Worm (Caenorhabditis elegans): ENCODE measurements around the gene nhr-109.

Gene nhr-109

DNA sequence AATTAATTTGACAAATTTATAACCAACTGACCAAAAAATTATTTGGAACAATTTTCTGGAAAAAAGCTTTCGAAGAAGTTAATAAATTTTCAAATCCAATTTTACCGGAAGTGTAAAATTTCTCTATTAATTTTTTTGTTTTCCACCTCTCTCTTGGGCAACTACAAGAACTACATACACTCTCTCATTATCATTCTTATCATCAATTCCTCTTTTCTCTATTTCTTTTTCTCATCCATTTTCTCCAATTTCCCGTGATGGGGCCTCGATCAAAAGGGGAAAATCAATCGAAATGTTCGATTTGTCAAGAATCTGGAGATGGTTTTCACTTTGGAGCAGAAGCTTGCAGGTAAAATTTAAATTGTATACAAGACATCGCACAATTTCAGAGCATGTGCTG is at the start of gene nhr-109:
nhr-109 (plus strand) TSS at position 222 of the 400 bp plus-strand sequence.
- no peak for TF ChIP-seq unc-62 (GFP tag; optimal IDR thresholded peaks at IDR 0.05)

DNA sequence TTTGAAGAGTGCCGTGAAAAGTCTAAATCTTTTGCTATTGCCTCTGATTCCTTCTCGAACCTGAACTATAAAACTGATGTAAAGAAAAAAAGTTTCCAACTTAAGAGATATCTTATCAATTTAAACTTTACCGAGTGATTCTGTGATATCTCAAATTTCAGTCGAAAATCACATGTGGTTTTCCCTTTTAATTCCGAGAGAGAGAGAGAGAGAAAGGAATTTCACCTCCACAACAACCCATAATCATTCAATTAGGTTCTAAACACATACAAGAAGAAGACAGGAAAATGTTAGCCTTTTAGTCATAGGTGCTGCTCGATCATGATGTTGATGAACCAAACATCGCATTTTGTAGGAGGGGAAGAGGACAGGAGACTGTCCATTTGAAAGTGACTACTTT is 42.1 kb upstream of the nhr-109 start:
- no peak for TF ChIP-seq unc-62 (GFP tag; optimal IDR thresholded peaks at IDR 0.05)

DNA sequence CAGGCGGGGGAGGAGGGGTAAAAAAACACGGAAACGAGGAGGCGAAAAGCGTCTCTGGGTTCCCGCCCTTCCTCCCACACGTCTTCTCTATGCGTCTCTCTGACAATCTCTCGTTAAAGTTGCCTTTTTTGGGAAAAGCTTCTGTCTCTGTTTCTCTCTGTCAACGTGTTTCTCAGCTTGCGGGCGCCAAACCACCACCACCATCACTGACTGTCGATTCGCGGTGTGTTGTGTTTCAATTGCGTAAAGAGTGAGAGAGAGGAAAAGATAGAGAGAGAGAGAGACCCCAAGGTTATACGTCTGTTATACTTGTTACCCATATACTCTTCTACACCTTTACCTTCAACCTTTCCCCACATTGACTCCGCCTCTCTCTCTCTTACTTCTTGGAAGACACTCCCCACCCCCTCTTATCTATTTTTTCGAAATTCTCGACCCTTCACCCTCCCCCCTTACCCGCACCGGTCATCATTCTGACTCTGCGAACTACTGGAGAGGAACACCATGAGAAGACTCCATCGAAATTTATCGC is 40.6 kb upstream of the nhr-109 start, which contains the start of gene mlt-7:
mlt-7 (plus strand) TSS at position 482 of the 532 bp plus-strand sequence.
- TF ChIP-seq unc-62 (GFP tag; optimal IDR thresholded peaks at IDR 0.05), result no peak

DNA sequence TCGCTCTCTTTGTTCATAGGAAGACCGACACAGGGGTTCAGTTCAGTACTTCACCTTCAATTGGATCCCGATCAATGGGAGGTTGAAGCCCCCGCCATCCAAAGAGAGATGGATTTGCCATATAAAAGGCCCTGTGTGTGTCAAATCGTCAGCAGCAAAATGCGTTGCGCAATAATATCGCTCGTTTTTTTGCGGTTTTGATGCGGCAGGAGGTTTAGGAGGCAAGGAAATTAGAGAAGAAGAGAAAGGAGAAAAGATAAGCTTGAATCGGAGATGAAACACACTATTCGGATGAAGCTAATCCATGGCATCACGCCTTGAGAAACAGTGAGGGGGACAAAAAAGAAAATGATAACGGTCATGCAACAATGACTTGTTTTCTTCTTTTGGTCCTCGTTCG is 38.7 kb upstream of the nhr-109 start:
- no peak for TF ChIP-seq unc-62 (GFP tag; optimal IDR thresholded peaks at IDR 0.05)

DNA sequence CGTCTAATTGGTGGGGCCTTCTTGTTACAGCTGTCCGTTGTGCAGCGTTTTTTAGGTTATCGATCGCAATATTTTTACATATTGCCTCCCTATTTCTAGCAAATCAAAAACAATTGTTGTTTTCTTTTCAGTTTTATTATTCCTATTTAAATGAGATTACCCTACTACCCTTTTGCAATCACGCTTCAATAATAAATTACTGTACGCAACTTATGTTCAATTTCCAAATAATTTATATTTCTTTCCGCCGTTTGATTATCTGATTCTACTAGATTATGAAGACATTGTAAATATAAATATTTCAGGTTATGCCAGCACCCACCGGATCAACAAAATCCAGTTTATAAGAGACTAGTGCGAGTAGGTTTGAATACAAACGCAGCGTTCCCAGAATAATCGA is 27.8 kb upstream of the nhr-109 start, which contains the start of gene ZK430.5:
ZK430.5 (plus strand) TSS at position 301 of the 400 bp plus-strand sequence.
- no peak for TF ChIP-seq unc-62 (GFP tag; optimal IDR thresholded peaks at IDR 0.05)

DNA sequence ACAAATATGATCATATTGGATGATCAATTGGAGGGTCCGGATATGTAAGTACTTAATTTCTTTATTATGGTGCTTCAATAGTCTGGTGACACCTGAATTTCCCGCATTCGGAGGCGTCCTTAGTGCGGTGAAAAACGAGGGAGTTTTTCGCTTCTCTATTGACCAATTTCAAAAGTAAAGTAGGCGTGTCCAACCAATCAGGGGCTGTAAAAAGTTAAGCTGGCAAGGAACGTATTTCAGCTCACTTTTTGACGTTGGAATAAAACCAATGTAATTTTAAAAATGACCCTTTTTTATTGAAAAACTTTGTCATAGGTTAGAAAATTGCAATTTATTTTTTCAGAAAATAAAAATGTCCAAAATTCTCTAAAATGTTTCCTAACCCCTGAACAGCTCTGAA is 23.5 kb upstream of the nhr-109 start:
- no peak for TF ChIP-seq unc-62 (GFP tag; optimal IDR thresholded peaks at IDR 0.05)

DNA sequence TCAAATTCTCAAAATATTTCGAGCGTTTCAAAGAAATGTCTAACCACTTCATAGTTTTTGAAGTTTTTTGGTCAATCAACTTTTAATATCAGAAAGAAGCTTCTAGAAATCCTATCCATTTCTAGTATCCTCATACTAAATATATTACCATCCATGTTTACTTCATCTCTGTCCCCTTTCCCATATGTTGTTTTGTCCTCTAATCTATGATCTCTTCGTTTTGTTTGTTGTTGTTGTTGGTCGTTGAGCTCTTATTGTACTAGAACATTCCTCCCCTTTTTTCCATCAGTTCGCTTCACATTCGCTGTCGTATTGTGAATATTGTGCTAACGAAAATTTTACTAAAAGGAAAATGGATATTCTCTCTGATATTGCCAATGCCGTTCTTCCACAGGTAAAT is 15.8 kb upstream of the nhr-109 start, which contains the start of gene sod-5:
sod-5 (plus strand) TSS at position 301 of the 400 bp plus-strand sequence.
- no peak for TF ChIP-seq unc-62 (GFP tag; optimal IDR thresholded peaks at IDR 0.05)

DNA sequence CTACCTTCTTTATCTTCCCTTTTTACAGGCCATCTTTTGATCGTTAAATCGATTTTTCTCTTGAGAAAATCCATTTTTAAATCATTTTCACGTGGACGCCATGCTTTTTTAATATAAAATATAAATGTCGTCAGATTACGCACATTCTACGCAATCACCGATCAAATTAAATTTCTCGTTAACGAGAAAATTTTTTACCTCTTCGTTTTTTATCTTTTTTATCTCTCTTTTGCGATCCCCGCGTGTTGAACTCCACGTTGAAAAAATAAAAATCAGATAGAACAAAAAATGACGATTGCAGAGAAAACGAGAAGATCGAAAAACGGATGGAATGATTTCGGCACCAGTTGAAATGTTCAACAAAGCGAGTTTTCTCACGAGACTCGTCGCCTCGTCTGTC is 13.2 kb upstream of the nhr-109 start, which contains the start of gene bpnt-1:
bpnt-1 (plus strand) TSS at position 301 of the 400 bp plus-strand sequence.
- TF ChIP-seq unc-62 (GFP tag; optimal IDR thresholded peaks at IDR 0.05), result no peak

DNA sequence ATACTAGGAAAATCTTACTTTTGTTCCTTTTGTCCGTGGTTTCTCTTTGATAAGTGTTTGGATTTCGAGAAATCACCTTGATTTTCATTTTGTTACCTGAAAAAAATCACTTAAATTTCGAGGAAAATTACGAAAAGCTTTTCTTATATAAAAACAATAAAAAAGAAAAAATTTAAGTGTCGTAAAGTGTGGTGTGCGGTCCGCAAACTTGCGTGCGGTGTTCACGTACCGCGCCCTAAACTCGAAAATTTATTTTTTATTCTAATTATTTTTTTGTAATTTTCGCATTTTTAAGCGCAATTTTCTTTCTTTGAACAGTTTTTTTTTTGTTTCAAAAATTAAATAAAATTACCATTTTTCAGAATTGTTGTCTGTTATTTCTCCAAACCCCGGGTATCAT is 8.4 kb upstream of the nhr-109 start, which contains the start of the genes dcaf-13 and toe-1:
dcaf-13 (minus strand) TSS at position 96 of the 400 bp plus-strand sequence.
toe-1 (plus strand) TSS at position 361 of the 400 bp plus-strand sequence.
- no peak for TF ChIP-seq unc-62 (GFP tag; optimal IDR thresholded peaks at IDR 0.05)

DNA sequence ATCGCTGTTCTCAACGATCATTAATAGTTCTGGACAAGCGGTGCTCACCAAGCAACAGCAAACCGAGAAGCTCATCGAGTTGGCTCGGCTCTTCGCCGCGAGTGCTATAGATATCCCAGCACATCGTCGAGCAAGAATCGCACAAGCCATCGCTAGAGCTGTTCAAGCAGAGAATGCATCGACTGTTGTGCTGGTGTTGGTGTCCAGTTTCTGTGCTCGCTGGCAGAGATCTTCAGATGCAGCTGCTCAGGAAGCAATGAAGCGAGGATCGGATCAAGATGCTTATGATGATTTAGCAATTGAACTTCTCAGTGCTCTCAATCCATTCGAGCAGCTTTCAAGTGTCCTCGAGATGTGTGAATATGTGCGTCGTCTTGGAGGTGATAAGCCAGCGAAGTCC is 5.0 kb upstream of the nhr-109 start:
- TF ChIP-seq unc-62 (GFP tag; optimal IDR thresholded peaks at IDR 0.05), result no peak

DNA sequence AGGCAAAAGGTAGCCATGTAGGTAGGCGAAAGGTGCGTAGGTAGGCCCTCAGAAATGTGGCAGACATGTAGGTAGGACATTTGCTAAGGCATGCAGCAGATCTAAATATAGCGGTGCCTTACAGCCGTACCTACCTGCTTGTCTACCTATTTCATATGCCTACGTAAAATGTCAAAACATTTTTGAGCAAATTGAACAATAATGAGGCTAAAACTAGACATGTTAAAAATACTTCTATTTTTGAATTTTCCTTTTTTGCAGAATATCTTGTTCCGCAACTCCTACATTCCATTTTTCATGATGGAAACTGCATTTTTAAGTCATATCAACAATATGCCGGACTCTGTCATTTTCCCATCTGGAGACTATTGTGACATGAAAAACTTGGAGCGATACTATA is 1.1 kb downstream of the nhr-109 start:
- no peak for TF ChIP-seq unc-62 (GFP tag; optimal IDR thresholded peaks at IDR 0.05)

DNA sequence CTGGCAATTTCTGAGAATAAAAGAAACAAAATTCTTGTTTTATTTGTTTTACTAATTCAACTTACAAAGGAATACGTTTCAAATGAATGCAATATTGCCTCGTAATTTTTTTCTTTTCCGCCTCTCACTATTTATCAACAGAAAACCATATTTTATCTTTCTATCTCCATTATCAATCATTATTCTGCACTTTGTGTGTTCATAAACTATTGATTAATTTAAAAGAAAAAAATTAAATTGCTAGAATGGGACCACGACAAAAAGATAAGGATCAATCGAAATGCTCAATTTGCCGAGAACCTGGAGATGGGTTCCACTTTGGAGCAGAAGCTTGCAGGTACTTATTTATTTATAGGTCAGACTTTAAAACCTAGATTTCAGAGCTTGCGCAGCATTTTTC is 2.0 kb downstream of the nhr-109 start, which contains the start of gene nhr-273:
nhr-273 (plus strand) TSS at position 167 of the 400 bp plus-strand sequence.
- TF ChIP-seq unc-62 (GFP tag; optimal IDR thresholded peaks at IDR 0.05), result no peak

DNA sequence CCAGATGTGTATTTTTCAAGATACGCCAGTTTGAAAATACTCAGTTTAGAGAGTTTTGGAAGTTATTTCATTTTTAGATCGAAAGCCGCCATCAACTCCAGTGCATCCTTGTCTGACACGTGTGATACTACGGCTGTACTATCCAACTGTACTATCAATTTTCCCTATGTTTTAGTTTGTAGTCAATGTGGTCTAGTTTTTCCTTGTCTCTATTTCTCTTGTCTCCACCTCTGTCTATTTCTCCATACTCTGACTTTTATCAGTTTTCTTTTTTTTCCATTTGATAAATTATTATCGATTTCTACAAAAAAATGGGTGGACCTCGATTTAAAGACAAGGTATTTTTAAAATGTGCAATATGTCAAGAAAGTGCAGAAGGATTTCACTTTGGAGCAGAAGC is 5.4 kb downstream of the nhr-109 start, which contains the start of gene nhr-16:
nhr-16 (plus strand) TSS at position 205 of the 400 bp plus-strand sequence.
- no peak for TF ChIP-seq unc-62 (GFP tag; optimal IDR thresholded peaks at IDR 0.05)

DNA sequence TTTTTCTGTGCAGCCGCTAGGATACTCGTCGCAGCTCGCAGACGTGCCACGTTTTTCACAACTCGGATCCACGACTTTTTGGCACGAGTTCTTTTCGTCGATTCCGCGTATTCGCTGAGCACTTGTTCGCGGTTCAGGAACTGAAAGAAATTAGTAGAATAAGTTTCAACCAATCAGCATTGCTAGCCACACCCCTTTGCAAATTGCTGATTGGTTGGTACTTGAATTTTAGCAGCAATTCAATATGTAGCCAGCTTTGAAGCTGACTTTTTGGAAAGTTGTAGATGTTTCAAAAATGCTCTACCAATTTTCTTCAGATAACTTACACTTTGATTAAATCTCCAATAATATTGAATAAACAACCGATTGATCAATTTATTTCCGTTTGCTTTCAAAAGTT is 8.1 kb downstream of the nhr-109 start:
- no peak for TF ChIP-seq unc-62 (GFP tag; optimal IDR thresholded peaks at IDR 0.05)

DNA sequence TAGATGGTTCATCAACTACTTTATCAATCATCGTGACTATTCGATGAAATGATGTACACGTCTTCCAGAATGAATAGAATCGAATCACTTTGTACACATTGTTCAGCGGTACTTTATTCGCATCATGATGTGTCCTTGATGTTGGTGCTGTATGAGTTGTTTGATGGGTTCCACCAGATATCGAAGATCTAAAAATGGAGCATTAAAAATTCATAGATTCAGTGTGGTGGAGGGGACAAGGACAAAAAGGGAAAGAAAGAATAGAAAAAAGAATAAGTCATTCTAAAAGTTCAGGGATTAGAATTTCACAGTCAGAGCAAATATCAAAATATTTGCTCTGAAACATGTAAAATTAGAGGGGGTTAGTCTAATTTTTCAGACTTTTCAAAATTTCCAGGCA is 11.6 kb downstream of the nhr-109 start:
- no peak for TF ChIP-seq unc-62 (GFP tag; optimal IDR thresholded peaks at IDR 0.05)

DNA sequence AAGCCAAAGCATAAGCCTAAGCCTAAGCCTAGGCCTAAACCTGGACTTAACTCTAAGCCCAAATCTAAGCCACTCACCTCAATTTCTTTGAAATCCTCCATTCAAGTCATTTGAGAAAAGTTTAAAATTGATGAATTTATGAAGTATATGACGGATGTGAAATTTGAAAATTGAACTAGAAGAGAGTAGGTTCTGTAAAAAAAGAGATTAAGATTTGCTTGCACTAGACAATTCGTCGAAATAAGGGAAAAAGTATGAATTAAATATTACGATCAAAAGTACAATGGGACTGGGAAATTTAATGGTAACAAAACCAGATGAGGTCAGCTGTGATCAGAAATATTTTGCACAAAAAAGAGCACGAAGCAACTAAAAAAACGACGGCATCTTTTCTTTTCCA is 19.9 kb downstream of the nhr-109 start, which contains the start of gene twk-2:
twk-2 (minus strand) TSS at position 101 of the 400 bp plus-strand sequence.
- TF ChIP-seq unc-62 (GFP tag; optimal IDR thresholded peaks at IDR 0.05), result no peak

DNA sequence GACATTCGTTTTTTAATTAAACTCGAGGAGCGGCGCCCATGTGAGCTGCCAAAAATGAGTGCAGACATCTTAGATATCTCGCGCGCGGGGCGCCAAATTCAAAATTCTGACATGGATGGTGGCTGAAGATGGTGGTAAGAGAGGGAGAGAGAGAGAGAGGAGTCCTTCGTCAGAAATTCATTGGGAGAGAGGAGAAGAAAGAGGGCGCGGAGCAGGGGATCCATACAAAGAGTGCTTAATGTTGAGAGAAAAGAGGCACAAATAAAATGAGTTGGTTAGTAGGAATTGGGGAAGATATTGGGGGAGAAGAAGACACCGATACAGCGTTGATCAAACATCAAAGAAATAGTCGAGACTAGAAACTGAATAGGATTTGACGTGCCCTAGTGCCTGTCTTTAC is 20.3 kb downstream of the nhr-109 start:
- TF ChIP-seq unc-62 (GFP tag; optimal IDR thresholded peaks at IDR 0.05), result no peak
